Fruit fly (Drosophila melanogaster) whole organism, embryonic: ENCODE results near the gene CG15740.
A peak's percentile ranks its signal among the peaks of the same experiment; 100 is the strongest.

Experiments used
- Atf-2 ChIP-seq: fragments of 200-800 bp; sonication (Bioruptor generic); optimal IDR thresholded peaks from 2 replicates; lab custom pipeline; 2016; ENCODE audit warnings: missing biosample characterization, missing genetic modification characterization
- Atf3 ChIP-seq: fragments of 200-800 bp; sonication (Bioruptor generic); optimal IDR thresholded peaks from 3 replicates; lab custom pipeline; 2016; ENCODE audit warnings: missing biosample characterization, missing genetic modification characterization
- Bgb ChIP-seq: fragments of 200-800 bp; sonication (Bioruptor generic); IDR thresholded peaks from 2 replicates; pipeline ENCODE4 v1.3.6; 2022; ENCODE audit warnings: missing biosample characterization, missing genetic modification characterization; ENCODE audit not compliant: partially characterized antibody
- CG10959 ChIP-seq: fragments of 200-800 bp; sonication (Bioruptor generic); IDR thresholded peaks from 2 replicates; pipeline ENCODE4 v1.3.6; 2022; ENCODE audit warnings: missing biosample characterization, missing genetic modification characterization
- CG11456 ChIP-seq: fragments of 200-800 bp; sonication (Bioruptor generic); IDR thresholded peaks from 3 replicates; pipeline ENCODE4 v1.3.6; 2022; ENCODE audit warnings: missing biosample characterization, missing genetic modification characterization
- CG12071 ChIP-seq: fragments of 200-800 bp; sonication (Bioruptor generic); optimal IDR thresholded peaks from 3 replicates; lab custom pipeline; 2018; ENCODE audit warnings: missing biosample characterization, mild to moderate bottlenecking, missing genetic modification characterization
- CG12236 ChIP-seq: fragments of 200-800 bp; sonication (Bioruptor generic); optimal IDR thresholded peaks from 2 replicates; lab custom pipeline; 2016; ENCODE audit warnings: missing biosample characterization, missing genetic modification characterization
- CG13287 ChIP-seq: fragments of 200-800 bp; sonication (Bioruptor generic); IDR thresholded peaks from 2 replicates; pipeline ENCODE4 v1.3.6; 2022; ENCODE audit warnings: missing biosample characterization, missing genetic modification characterization; ENCODE audit not compliant: partially characterized antibody
- CG14860 ChIP-seq: fragments of 200-800 bp; sonication (Bioruptor generic); IDR thresholded peaks from 3 replicates; pipeline ENCODE4 v1.3.6; 2022; ENCODE audit warnings: missing biosample characterization, missing genetic modification characterization; ENCODE audit not compliant: partially characterized antibody
- CG15073 ChIP-seq: fragments of 200-800 bp; sonication (Bioruptor generic); optimal IDR thresholded peaks from 2 replicates; lab custom pipeline; 2016; ENCODE audit warnings: missing biosample characterization, missing genetic modification characterization
- CG18011 ChIP-seq: fragments of 200-800 bp; sonication (Bioruptor generic); optimal IDR thresholded peaks from 2 replicates; lab custom pipeline; 2017; ENCODE audit warnings: missing biosample characterization, missing genetic modification characterization, mild to moderate bottlenecking, moderate library complexity, missing genotype
- CG18476 ChIP-seq: fragments of 200-800 bp; sonication (Bioruptor generic); optimal IDR thresholded peaks from 2 replicates; lab custom pipeline; 2016; ENCODE audit warnings: missing biosample characterization, mild to moderate bottlenecking, missing genetic modification characterization
- CG2199 ChIP-seq: fragments of 200-800 bp; sonication (Bioruptor generic); IDR thresholded peaks from 3 replicates; pipeline ENCODE4 v1.3.6; 2022; ENCODE audit warnings: missing biosample characterization, missing genetic modification characterization
- CG30403 ChIP-seq: fragments of 200-800 bp; sonication (Bioruptor generic); optimal IDR thresholded peaks from 3 replicates; lab custom pipeline; 2016; ENCODE audit warnings: missing biosample characterization, missing genetic modification characterization
- CG3163 ChIP-seq: fragments of 200-800 bp; sonication (Bioruptor generic); optimal IDR thresholded peaks from 3 replicates; lab custom pipeline; 2016; ENCODE audit warnings: missing biosample characterization, missing genetic modification characterization
- CG4617 ChIP-seq: fragments of 200-800 bp; sonication (Bioruptor generic); optimal IDR thresholded peaks from 3 replicates; lab custom pipeline; 2016; ENCODE audit warnings: missing biosample characterization, missing genetic modification characterization, borderline replicate concordance
- CG6689 ChIP-seq: fragments of 200-800 bp; sonication (Bioruptor generic); IDR thresholded peaks from 2 replicates; pipeline ENCODE4 v1.3.6; 2022; ENCODE audit warnings: missing biosample characterization, missing genetic modification characterization
- CG6791 ChIP-seq: fragments of 200-800 bp; sonication (Bioruptor generic); IDR thresholded peaks from 3 replicates; pipeline ENCODE4 v1.3.6; 2022; ENCODE audit warnings: missing biosample characterization, missing genetic modification characterization; ENCODE audit not compliant: partially characterized antibody
- CG8281 ChIP-seq: fragments of 200-800 bp; sonication (Bioruptor generic); optimal IDR thresholded peaks from 2 replicates; lab custom pipeline; 2018; ENCODE audit warnings: missing biosample characterization, mild to moderate bottlenecking, missing genetic modification characterization, moderate library complexity
- CG8478 ChIP-seq: fragments of >200 bp; optimal IDR thresholded peaks from 2 replicates; lab custom pipeline; 2018
- CG9727 ChIP-seq: fragments of 200-800 bp; sonication (Bioruptor generic); optimal IDR thresholded peaks from 3 replicates; lab custom pipeline; 2017; ENCODE audit warnings: missing biosample characterization, mild to moderate bottlenecking, missing genetic modification characterization
- Camta ChIP-seq: fragments of 200-800 bp; sonication (Bioruptor generic); optimal IDR thresholded peaks from 2 replicates; lab custom pipeline; 2016; ENCODE audit warnings: missing biosample characterization, missing genetic modification characterization
- Deaf1 ChIP-seq: fragments of 200-800 bp; optimal IDR thresholded peaks from 3 replicates; lab custom pipeline; 2019; ENCODE audit warnings: missing biosample characterization, mild to moderate bottlenecking, missing genetic modification characterization, moderate library complexity
- Dip2 ChIP-seq: fragments of 200-800 bp; sonication (Bioruptor generic); IDR thresholded peaks from 2 replicates; pipeline ENCODE4 v1.3.6; 2022; ENCODE audit warnings: missing biosample characterization, missing genetic modification characterization
- H2.0 ChIP-seq: fragments of 200-800 bp; sonication (Bioruptor generic); IDR thresholded peaks from 2 replicates; pipeline ENCODE4 v1.3.6; 2022; ENCODE audit warnings: missing biosample characterization, missing genetic modification characterization
- HLH54F ChIP-seq: fragments of 200-800 bp; sonication (Bioruptor generic); optimal IDR thresholded peaks from 3 replicates; lab custom pipeline; 2016; ENCODE audit warnings: missing biosample characterization, missing genetic modification characterization
- Lim3 ChIP-seq: fragments of 200-800 bp; sonication (Bioruptor generic); IDR thresholded peaks from 2 replicates; pipeline ENCODE4 v1.3.6; 2022; ENCODE audit warnings: missing biosample characterization, missing genetic modification characterization
- Mad ChIP-seq: fragments of 200-800 bp; sonication (Bioruptor generic); optimal IDR thresholded peaks from 2 replicates; lab custom pipeline; 2016; ENCODE audit warnings: missing biosample characterization, missing genetic modification characterization
- Max ChIP-seq: fragments of 200-800 bp; sonication (Bioruptor generic); optimal IDR thresholded peaks from 2 replicates; lab custom pipeline; 2016; ENCODE audit warnings: missing biosample characterization, mild to moderate bottlenecking, missing genetic modification characterization
- Meics ChIP-seq: fragments of 200-800 bp; sonication (Bioruptor generic); optimal IDR thresholded peaks from 2 replicates; lab custom pipeline; 2017; ENCODE audit warnings: missing biosample characterization, mild to moderate bottlenecking, missing genetic modification characterization
- Mrtf ChIP-seq: fragments of 200-800 bp; sonication (Bioruptor generic); IDR thresholded peaks from 3 replicates; pipeline ENCODE4 v1.3.6; 2022; ENCODE audit warnings: missing biosample characterization, missing genetic modification characterization
- Myb ChIP-seq: fragments of 200-800 bp; sonication (Bioruptor generic); optimal IDR thresholded peaks from 2 replicates; lab custom pipeline; 2016; ENCODE audit warnings: missing biosample characterization, missing genetic modification characterization
- Nf-YA ChIP-seq: fragments of 200-800 bp; sonication (Bioruptor generic); IDR thresholded peaks from 2 replicates; pipeline ENCODE4 v1.3.6; 2022; ENCODE audit warnings: missing biosample characterization, missing genetic modification characterization
- Oaz ChIP-seq: fragments of 200-800 bp; sonication (Bioruptor generic); IDR thresholded peaks from 2 replicates; pipeline ENCODE4 v1.3.6; 2022; ENCODE audit warnings: missing biosample characterization, missing genetic modification characterization
- Vsx1 ChIP-seq: fragments of 200-800 bp; sonication (Bioruptor generic); optimal IDR thresholded peaks from 2 replicates; lab custom pipeline; 2017; ENCODE audit warnings: missing biosample characterization, mild to moderate bottlenecking, missing genetic modification characterization, missing genetic modification reagents
- Xrp1 ChIP-seq: fragments of 200-800 bp; sonication (Bioruptor generic); IDR thresholded peaks from 2 replicates; pipeline ENCODE4 v1.3.6; 2022; ENCODE audit warnings: missing biosample characterization, missing genetic modification characterization
- aop ChIP-seq: fragments of 200-800 bp; sonication (Bioruptor generic); IDR thresholded peaks from 2 replicates; pipeline ENCODE4 v1.3.6; 2022; ENCODE audit warnings: missing biosample characterization, missing genetic modification characterization
- bab2 ChIP-seq: fragments of 200-800 bp; sonication (Bioruptor generic); optimal IDR thresholded peaks from 2 replicates; lab custom pipeline; 2016; ENCODE audit warnings: missing biosample characterization, missing genetic modification characterization
- chn ChIP-seq: fragments of 200-800 bp; sonication (Bioruptor generic); optimal IDR thresholded peaks from 2 replicates; lab custom pipeline; 2016; ENCODE audit warnings: missing biosample characterization, missing genetic modification characterization
- crol ChIP-seq: fragments of 200-800 bp; sonication (Bioruptor generic); IDR thresholded peaks from 2 replicates; pipeline ENCODE4 v1.3.6; 2022; ENCODE audit warnings: missing biosample characterization, missing genetic modification characterization
- danr ChIP-seq: fragments of 200-800 bp; sonication (Bioruptor generic); IDR thresholded peaks from 2 replicates; pipeline ENCODE4 v1.3.6; 2022; ENCODE audit warnings: missing biosample characterization, missing genetic modification characterization
- dpn ChIP-seq, 2 experiments: fragments of 200-800 bp; sonication (Bioruptor generic); optimal IDR thresholded peaks; 3 replicates each; lab custom pipeline; 2016; ENCODE audit warnings: missing biosample characterization in 2 of 2, missing genetic modification characterization in 2 of 2
- grn ChIP-seq: fragments of 200-800 bp; sonication (Bioruptor generic); optimal IDR thresholded peaks from 3 replicates; lab custom pipeline; 2017; ENCODE audit warnings: missing biosample characterization, missing genetic modification characterization
- kni ChIP-seq: fragments of 200-800 bp; sonication (Bioruptor generic); optimal IDR thresholded peaks from 3 replicates; lab custom pipeline; 2017; ENCODE audit warnings: mild to moderate bottlenecking, missing biosample characterization, missing genetic modification reagents, missing genetic modification characterization
- mam ChIP-seq: fragments of 200-800 bp; sonication (Bioruptor generic); optimal IDR thresholded peaks from 3 replicates; lab custom pipeline; 2016; ENCODE audit warnings: missing biosample characterization, missing genetic modification characterization
- odd ChIP-seq: fragments of 200-800 bp; sonication (Bioruptor generic); optimal IDR thresholded peaks from 2 replicates; lab custom pipeline; 2017; ENCODE audit warnings: missing biosample characterization, mild to moderate bottlenecking, missing genetic modification characterization
- prd ChIP-seq, 3 experiments: fragments of >200 bp in 2 of 3; fragments of 200-800 bp in 1 of 3; sonication (Bioruptor generic) in 1 of 3; optimal IDR thresholded peaks in 2 of 3; IDR thresholded peaks in 1 of 3; 2 replicates in 2 of 3; 3 replicates in 1 of 3; pipeline versions ENCODE4 v1.3.6 to Lab custom; 2017 to 2022; ENCODE audit warnings: missing biosample characterization in 1 of 3, missing genetic modification characterization in 1 of 3
- pzg ChIP-seq: fragments of 200-800 bp; sonication (Bioruptor generic); optimal IDR thresholded peaks from 3 replicates; lab custom pipeline; 2018; ENCODE audit warnings: missing biosample characterization, mild to moderate bottlenecking, missing genetic modification characterization, moderate library complexity
- ro ChIP-seq: fragments of 200-800 bp; sonication (Bioruptor generic); IDR thresholded peaks from 2 replicates; pipeline ENCODE4 v1.3.6; 2022; ENCODE audit warnings: missing biosample characterization, missing genetic modification characterization
- sr ChIP-seq: fragments of 200-800 bp; sonication (Bioruptor generic); IDR thresholded peaks from 3 replicates; pipeline ENCODE4 v1.3.6; 2022; ENCODE audit warnings: missing biosample characterization, missing genetic modification characterization
- wek ChIP-seq: fragments of 200-800 bp; sonication (Bioruptor generic); optimal IDR thresholded peaks from 3 replicates; lab custom pipeline; 2018; ENCODE audit warnings: missing biosample characterization, mild to moderate bottlenecking, missing genetic modification characterization, moderate library complexity
- zen ChIP-seq: fragments of 200-800 bp; sonication (Bioruptor generic); optimal IDR thresholded peaks from 3 replicates; lab custom pipeline; 2018; ENCODE audit warnings: missing biosample characterization, mild to moderate bottlenecking, missing genetic modification characterization, moderate library complexity

The CG15740 gene

DNA sequence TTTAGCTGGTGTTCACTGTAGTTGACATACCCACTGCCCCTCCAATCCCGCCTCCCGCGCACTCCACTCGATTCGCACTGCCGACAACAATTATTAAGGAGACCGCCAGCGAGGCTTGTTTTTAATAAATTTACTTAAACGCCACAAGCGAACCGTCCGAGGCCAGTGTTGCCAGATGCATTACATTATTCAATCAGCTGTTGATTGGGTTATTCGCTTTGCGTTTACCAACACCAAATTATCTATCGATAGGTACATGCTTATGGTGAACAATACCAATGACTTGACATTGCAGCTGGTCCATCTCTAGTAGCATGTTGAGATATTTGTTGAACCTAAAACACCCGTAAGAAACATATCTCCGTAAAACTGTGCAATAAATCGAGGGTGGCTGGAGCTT is 41.1 kb upstream of the CG15740 start, which contains the start of the genes CG10353 and SelG (continued):
- TF ChIP-seq CG8281 (tag; lab: Kevin White, UChicago) (no peak), Atf-2 (GFP tag; lab: Kevin White, UChicago) (no peak), CG2199 (GFP tag; lab: Robert Waterston, UW) (peak; percentile 28; the same call in 1 of the 3 replicates), crol (no peak), CG11456 (GFP tag; lab: Robert Waterston, UW) (peak; percentile 54; the same call in 1 of the 3 replicates), kni (GFP tag; lab: Kevin White, UChicago) (no peak), CG8478 (no peak), CG18476 (GFP tag; lab: Kevin White, UChicago) (no peak), zen (peak; percentile 25), Meics (GFP tag; lab: Kevin White, UChicago) (peak; percentile 8), wek (GFP tag; lab: Kevin White, UChicago) (peak; percentile 54), CG4617 (GFP tag; lab: Kevin White, UChicago) (peak; percentile 71), Xrp1 (GFP tag; lab: Robert Waterston, UW) (no peak), Nf-YA (GFP tag; lab: Robert Waterston, UW) (no peak), Mrtf (no peak), Oaz (no peak), odd (GFP tag; lab: Kevin White, UChicago) (no peak), aop (GFP tag; lab: Robert Waterston, UW) (no peak), mam (GFP tag; lab: Kevin White, UChicago) (peak; percentile 72), Mad (no peak), Lim3 (GFP tag; lab: Robert Waterston, UW) (no peak), Atf3 (GFP tag; lab: Kevin White, UChicago) (no peak), CG6791 (GFP tag; lab: Robert Waterston, UW) (peak; percentile 87), sr (no peak), Camta (GFP tag; lab: Kevin White, UChicago) (peak; percentile 41), dpn (GFP tag; optimal IDR thresholded peaks at IDR 0.05; lab: Kevin White, UChicago) (peak; percentile 32 to 76), CG18011 (GFP tag; lab: Kevin White, UChicago) (no peak), CG10959 (GFP tag; lab: Robert Waterston, UW) (no peak), CG13287 (GFP tag; lab: Robert Waterston, UW) (peak; percentile 90), CG12236 (no peak), CG6689 (GFP tag; lab: Robert Waterston, UW) (no peak), CG15073 (GFP tag; lab: Kevin White, UChicago) (no peak), Vsx1 (GFP tag; lab: Kevin White, UChicago) (no peak), CG30403 (GFP tag; lab: Kevin White, UChicago) (peak; percentile 19), Dip2 (no peak), CG12071 (GFP tag; lab: Kevin White, UChicago) (no peak), prd (optimal IDR thresholded peaks at IDR 0.05; lab: Kevin White, UChicago) (no peak), prd (GFP tag; IDR thresholded peaks at IDR 0.05; lab: Robert Waterston, UW) (0 out of 3 replicates have a peak, but pooled peaks have one; percentile 12), chn (GFP tag; lab: Kevin White, UChicago) (peak; percentile 30), grn (GFP tag; lab: Kevin White, UChicago) (no peak), Max (GFP tag; lab: Kevin White, UChicago) (peak; percentile 49), danr (GFP tag; lab: Robert Waterston, UW) (no peak), H2.0 (GFP tag; lab: Robert Waterston, UW) (peak; percentile 23; the same call in 1 of the 2 replicates), CG9727 (GFP tag; lab: Kevin White, UChicago) (no peak), Deaf1 (tag; lab: Kevin White, UChicago) (peak; percentile 9), bab2 (GFP tag; lab: Kevin White, UChicago) (peak; percentile 37), ro (GFP tag; lab: Robert Waterston, UW) (no peak), Myb (GFP tag; lab: Kevin White, UChicago) (peak; percentile 59), HLH54F (peak; percentile 56), CG3163 (GFP tag; lab: Kevin White, UChicago) (peak; percentile 27), pzg (peak; percentile 93), Bgb (GFP tag; lab: Robert Waterston, UW) (peak; percentile 90), CG14860 (GFP tag; lab: Robert Waterston, UW) (peak; percentile 65)
